Worm (Caenorhabditis elegans) whole organism, L4 larva: ENCODE measurements around the gene clec-64.

Experiments used
- F49E8.2 ChIP-seq: sonication (generic microtip); optimal IDR thresholded peaks from 2 replicates; lab custom pipeline; 2016; ENCODE audit warnings: missing compliant biosample characterization, mild to moderate bottlenecking, missing genetic modification characterization, borderline replicate concordance
- T20F7.1 ChIP-seq: fragments of 200-800 bp; sonication (Bioruptor generic); optimal IDR thresholded peaks from 2 replicates; lab custom pipeline; 2018; ENCODE audit warnings: mild to moderate bottlenecking, missing genetic modification characterization, missing compliant biosample characterization
- Y75B8A.6 ChIP-seq: fragments of 200-800 bp; sonication (Bioruptor generic); IDR thresholded peaks from 2 replicates; pipeline ENCODE4 v1.3.6; 2022; ENCODE audit warnings: missing genetic modification reagents, missing genetic modification characterization, missing compliant biosample characterization
- aha-1 ChIP-seq: fragments of 150-350 bp; peaks from one replicate; lab custom pipeline; 2014; ENCODE audit warnings: missing biosample characterization, missing genetic modification characterization
- aly-2 ChIP-seq: sonication (generic microtip); optimal IDR thresholded peaks from 2 replicates; lab custom pipeline; 2018; ENCODE audit warnings: missing biosample characterization, missing genetic modification characterization
- ceh-28 ChIP-seq: fragments of 150-350 bp; optimal IDR thresholded peaks from 2 replicates; lab custom pipeline; 2014; ENCODE audit warnings: missing biosample characterization, missing genetic modification reagents, missing genetic modification characterization
- daf-12 ChIP-seq: fragments of 150-350 bp; optimal IDR thresholded peaks from 2 replicates; lab custom pipeline; 2014; ENCODE audit warnings: missing biosample characterization, missing genetic modification reagents, missing genetic modification characterization
- daf-16 ChIP-seq, 3 experiments: sonication (generic microtip); optimal IDR thresholded peaks; 2 replicates each; lab custom pipeline; 2016 to 2017; ENCODE audit warnings: missing genetic modification characterization in 3 of 3, missing genetic modification reagents in 3 of 3, mild to moderate bottlenecking in 2 of 3, missing compliant biosample characterization in 2 of 3, missing biosample characterization in 1 of 3, moderate library complexity in 1 of 3
- daf-19 ChIP-seq: fragments of 200-800 bp; sonication (Bioruptor generic); conservative IDR thresholded peaks from 2 replicates; pipeline ENCODE4 v1.3.6; 2022; ENCODE audit warnings: missing genetic modification characterization, missing compliant biosample characterization
- dmd-6 ChIP-seq: fragments of 200-800 bp; sonication (Bioruptor generic); IDR thresholded peaks from 2 replicates; pipeline ENCODE4 v1.3.6; 2022; ENCODE audit warnings: missing genetic modification reagents, missing genetic modification characterization, missing compliant biosample characterization
- dmd-8 ChIP-seq: fragments of 200-800 bp; sonication (Bioruptor generic); IDR thresholded peaks from 2 replicates; pipeline ENCODE4 v1.3.6; 2022; ENCODE audit warnings: missing genetic modification characterization, missing compliant biosample characterization
- dve-1 ChIP-seq: sonication (generic microtip); optimal IDR thresholded peaks from 2 replicates; lab custom pipeline; 2017; ENCODE audit warnings: antibody characterized with exemption, mild to moderate bottlenecking, missing genetic modification characterization, missing compliant biosample characterization; ENCODE audit not compliant: insufficient read depth
- egl-43 ChIP-seq: fragments of 200-800 bp; sonication (Bioruptor generic); IDR thresholded peaks from 2 replicates; pipeline ENCODE4 v1.3.6; 2022; ENCODE audit warnings: missing genetic modification reagents, missing genetic modification characterization, missing compliant biosample characterization
- hlh-11 ChIP-seq: fragments of 200-800 bp; sonication (Bioruptor generic); optimal IDR thresholded peaks from 2 replicates; lab custom pipeline; 2018; ENCODE audit warnings: mild to moderate bottlenecking, missing genetic modification characterization, missing compliant biosample characterization
- hlh-30 ChIP-seq: sonication (generic microtip); optimal IDR thresholded peaks from 2 replicates; lab custom pipeline; 2017; ENCODE audit warnings: antibody characterized with exemption, mild to moderate bottlenecking, missing genetic modification characterization, missing compliant biosample characterization; ENCODE audit not compliant: insufficient read depth
- lin-15B ChIP-seq: fragments of 150-350 bp; sonication (generic microtip); optimal IDR thresholded peaks from 3 replicates; lab custom pipeline; 2014; ENCODE audit warnings: missing biosample characterization, missing genetic modification characterization
- lin-29 ChIP-seq: fragments of 200-800 bp; sonication (Bioruptor generic); IDR thresholded peaks from 2 replicates; pipeline ENCODE4 v1.3.6; 2022; ENCODE audit warnings: missing genetic modification reagents, missing genetic modification characterization, missing compliant biosample characterization
- madf-5 ChIP-seq, 2 experiments: fragments of 200-800 bp; sonication (Bioruptor generic); IDR thresholded peaks; 2 replicates each; pipeline ENCODE4 v1.3.6; 2022; ENCODE audit warnings: missing compliant biosample characterization in 2 of 2, missing genetic modification characterization in 2 of 2
- madf-9 ChIP-seq: fragments of 200-800 bp; sonication (Bioruptor generic); conservative IDR thresholded peaks from 2 replicates; pipeline ENCODE4 v1.3.6; 2022; ENCODE audit warnings: missing genetic modification reagents, missing genetic modification characterization, missing compliant biosample characterization
- mes-2 ChIP-seq: sonication (generic microtip); optimal IDR thresholded peaks from 2 replicates; lab custom pipeline; 2016; ENCODE audit warnings: missing genotype, mild to moderate bottlenecking, missing genetic modification characterization, missing compliant biosample characterization; ENCODE audit not compliant: poor library complexity, severe bottlenecking
- nhr-102 ChIP-seq: sonication (generic microtip); optimal IDR thresholded peaks from 2 replicates; lab custom pipeline; 2016; ENCODE audit warnings: mild to moderate bottlenecking, missing genetic modification characterization, moderate library complexity, missing compliant biosample characterization
- nhr-11 ChIP-seq: fragments of 150-350 bp; optimal IDR thresholded peaks from 2 replicates; lab custom pipeline; 2014; ENCODE audit warnings: missing biosample characterization, missing genetic modification characterization
- nhr-237 ChIP-seq: sonication (generic microtip); optimal IDR thresholded peaks from 2 replicates; lab custom pipeline; 2017; ENCODE audit warnings: missing biosample characterization, missing genetic modification characterization
- nhr-28 ChIP-seq: fragments of 150-350 bp; optimal IDR thresholded peaks from 2 replicates; lab custom pipeline; 2014; ENCODE audit warnings: missing biosample characterization, missing genetic modification characterization
- nhr-48 ChIP-seq: sonication (generic microtip); optimal IDR thresholded peaks from 2 replicates; lab custom pipeline; 2016; ENCODE audit warnings: mild to moderate bottlenecking, missing genetic modification characterization, missing compliant biosample characterization
- nhr-6 ChIP-seq: fragments of 150-350 bp; optimal IDR thresholded peaks from 2 replicates; lab custom pipeline; 2014; ENCODE audit warnings: missing biosample characterization, missing genetic modification characterization
- nhr-77 ChIP-seq: fragments of 150-350 bp; optimal IDR thresholded peaks from 2 replicates; lab custom pipeline; 2014; ENCODE audit warnings: missing biosample characterization, missing genetic modification characterization
- php-3 ChIP-seq: fragments of 200-800 bp; sonication (Bioruptor generic); IDR thresholded peaks from 2 replicates; pipeline ENCODE4 v1.3.6; 2022; ENCODE audit warnings: missing genetic modification reagents, missing genetic modification characterization, missing compliant biosample characterization
- pqm-1 ChIP-seq: sonication (generic microtip); optimal IDR thresholded peaks from 2 replicates; lab custom pipeline; 2017; ENCODE audit warnings: missing biosample characterization, missing genetic modification characterization
- set-16 ChIP-seq: fragments of 200-800 bp; sonication (Bioruptor generic); IDR thresholded peaks from 2 replicates; pipeline ENCODE4 v1.3.6; 2022; ENCODE audit warnings: missing genetic modification reagents, missing genetic modification characterization, missing compliant biosample characterization
- zag-1 ChIP-seq: fragments of 150-350 bp; optimal IDR thresholded peaks from 2 replicates; lab custom pipeline; 2014; ENCODE audit warnings: missing biosample characterization, missing genetic modification characterization
- zfp-3 ChIP-seq: fragments of 200-800 bp; sonication (Bioruptor generic); conservative IDR thresholded peaks from 2 replicates; pipeline ENCODE4 v1.3.6; 2022; ENCODE audit warnings: missing genetic modification reagents, missing genetic modification characterization, missing compliant biosample characterization
- ztf-7 ChIP-seq: fragments of 150-350 bp; optimal IDR thresholded peaks from 2 replicates; lab custom pipeline; 2014; ENCODE audit warnings: missing biosample characterization, missing genetic modification characterization

Gene clec-64

DNA sequence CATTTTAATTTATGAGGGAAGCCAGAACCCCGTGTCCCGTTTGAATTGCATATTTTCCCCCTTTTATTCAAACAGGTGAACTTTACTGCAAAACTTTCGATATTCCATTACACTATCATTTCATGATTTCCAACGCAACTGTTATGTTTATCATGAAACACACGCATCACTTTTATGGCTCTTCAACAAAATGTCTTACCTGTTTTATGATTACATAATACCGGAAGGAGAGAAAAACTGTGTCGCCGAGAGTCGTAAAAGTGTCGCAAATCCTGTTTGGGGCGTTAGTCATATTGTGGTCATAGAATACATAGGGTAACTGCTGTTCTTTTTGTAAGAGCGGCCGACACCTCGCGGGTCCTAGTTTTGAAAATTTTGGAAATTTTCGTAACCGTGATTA is 5.6 kb upstream of the clec-64 start:
- TF ChIP-seq pqm-1 (tag; lab: Kevin White, UChicago) (peak; percentile 74), zag-1 (tag; lab: Kevin White, UChicago) (no peak), php-3 (GFP tag; lab: Robert Waterston, UW) (peak; percentile 88), nhr-102 (tag; lab: Kevin White, UChicago) (peak; percentile 56), daf-16 (GFP tag; optimal IDR thresholded peaks at IDR 0.05; lab: Kevin White, UChicago) (no peak), daf-16 (tag; optimal IDR thresholded peaks at IDR 0.05; lab: Kevin White, UChicago) (peak; percentile 88), zfp-3 (GFP tag; lab: Robert Waterston, UW) (no peak), hlh-11 (tag; lab: Kevin White, UChicago) (peak; percentile 27), nhr-28 (tag; lab: Kevin White, UChicago) (peak; percentile 74), dmd-6 (GFP tag; lab: Robert Waterston, UW) (peak; percentile 26; the same call in 1 of the 2 replicates)

DNA sequence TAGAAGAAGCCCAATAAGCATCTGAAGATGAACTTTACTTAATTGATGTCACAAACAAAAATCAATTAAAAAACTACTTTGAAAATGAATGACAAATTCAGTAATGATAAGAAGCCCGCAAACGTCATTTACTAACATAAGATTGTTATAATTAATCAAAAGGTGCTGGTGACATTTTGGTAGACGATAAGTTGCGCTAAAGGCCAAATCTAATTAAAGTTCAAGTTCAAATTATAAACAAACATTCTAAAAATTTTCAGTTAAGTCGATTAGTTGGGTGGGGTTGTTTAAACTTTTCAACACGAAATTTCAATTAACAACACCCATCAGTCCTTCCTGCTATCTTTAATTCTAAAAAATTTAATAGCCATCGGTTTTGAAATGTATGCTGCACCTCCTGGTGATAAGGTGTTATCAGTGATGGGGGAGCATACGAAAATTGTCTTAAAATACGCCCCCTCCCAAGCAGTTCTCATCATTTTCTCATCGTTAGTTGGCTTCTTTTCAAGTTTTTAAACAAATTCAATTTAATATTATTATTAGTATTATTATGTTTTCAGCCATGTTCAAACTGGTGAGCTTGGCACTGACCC is 2.9 kb upstream of the clec-64 start, which contains the start of the genes clec-62 and clec-63:
Gene clec-62 (minus strand): TSS at position 51 of the 593 bp plus-strand sequence.
Gene clec-63 (plus strand): TSS at position 561 of the 593 bp plus-strand sequence.
- TF ChIP-seq nhr-28 (tag; lab: Kevin White, UChicago), result peak; percentile 73
- no peak for TF ChIP-seq aly-2
- peak; percentile 41 for TF ChIP-seq hlh-11 (tag; lab: Kevin White, UChicago)
- TF ChIP-seq nhr-48 (tag; lab: Kevin White, UChicago), result no peak
- TF ChIP-seq dve-1 (tag; lab: Kevin White, UChicago), result peak; percentile 64
- peak; percentile 61 for TF ChIP-seq dmd-6 (GFP tag; lab: Robert Waterston, UW)
- no peak for TF ChIP-seq Y75B8A.6 (GFP tag; lab: Robert Waterston, UW)
- TF ChIP-seq pqm-1 (tag; lab: Kevin White, UChicago), result peak; percentile 95
- TF ChIP-seq php-3 (GFP tag; lab: Robert Waterston, UW), result peak; percentile 56
- no peak for TF ChIP-seq lin-29 (GFP tag; lab: Robert Waterston, UW)
- TF ChIP-seq daf-16 (GFP tag; optimal IDR thresholded peaks at IDR 0.05; lab: Kevin White, UChicago), result no peak
- TF ChIP-seq daf-16 (tag; optimal IDR thresholded peaks at IDR 0.05; lab: Kevin White, UChicago), result peak; percentile 69
- no peak for TF ChIP-seq nhr-6
- TF ChIP-seq, all 104 proteins: peak for 7

DNA sequence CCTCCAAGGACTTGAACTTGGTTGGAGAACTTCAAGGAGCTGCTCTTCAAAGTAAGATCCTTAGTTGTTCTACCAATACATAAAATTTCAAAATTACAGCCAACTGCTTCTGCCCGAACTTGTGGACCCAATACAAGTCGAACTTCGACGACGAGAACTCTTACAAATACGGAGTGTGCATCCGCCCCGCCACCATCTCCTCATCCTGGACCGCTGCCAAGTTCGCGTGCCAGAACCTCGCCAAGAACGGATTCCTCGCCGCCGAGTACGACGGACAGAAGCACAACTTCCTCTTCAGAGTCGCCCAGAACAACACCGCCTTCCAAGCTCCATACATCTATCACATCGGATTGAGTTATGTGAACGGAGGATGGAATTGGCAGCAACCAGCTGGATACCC is 1.4 kb upstream of the clec-64 start:
- TF ChIP-seq madf-5 (GFP tag; IDR thresholded peaks at IDR 0.05; lab: Robert Waterston, UW), result no peak
- TF ChIP-seq set-16 (GFP tag; lab: Robert Waterston, UW), result peak; percentile 56
- no peak for TF ChIP-seq daf-12
- no peak for TF ChIP-seq hlh-30
- no peak for TF ChIP-seq lin-15B (tag; lab: Kevin White, UChicago)
- no peak for TF ChIP-seq nhr-11 (tag; lab: Kevin White, UChicago)

DNA sequence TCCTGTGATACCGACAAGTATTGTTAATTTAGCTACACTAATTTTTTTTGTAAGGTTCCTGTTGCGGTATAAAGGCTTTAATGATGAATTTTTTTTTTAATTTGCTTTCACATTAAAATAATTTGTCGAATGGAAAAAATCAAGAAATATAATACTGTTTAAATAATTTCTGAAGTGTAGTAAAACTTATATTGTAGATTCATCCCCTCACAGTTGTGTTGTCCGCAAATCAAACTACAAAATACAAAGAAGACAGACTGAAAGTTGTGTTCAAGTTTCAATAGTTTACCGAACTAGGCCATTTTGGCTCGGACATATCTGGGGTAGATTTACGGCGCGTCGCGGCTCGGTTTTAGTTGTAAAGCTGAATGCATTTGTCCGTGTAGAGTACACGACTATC is 681 bp upstream of the clec-64 start:
- TF ChIP-seq mes-2 (tag; lab: Kevin White, UChicago), result peak; percentile 2
- TF ChIP-seq madf-9 (GFP tag; lab: Robert Waterston, UW), result no peak
- no peak for TF ChIP-seq nhr-237 (tag; lab: Kevin White, UChicago)
- TF ChIP-seq madf-5 (GFP tag; IDR thresholded peaks at IDR 0.05; lab: Robert Waterston, UW), result no peak
- no peak for TF ChIP-seq T20F7.1
- TF ChIP-seq nhr-102 (tag; lab: Kevin White, UChicago), result no peak
- TF ChIP-seq aha-1 (tag; lab: Kevin White, UChicago), result peak; percentile 93
- TF ChIP-seq ceh-28 (tag; lab: Kevin White, UChicago), result no peak
- TF ChIP-seq daf-19 (GFP tag; lab: Robert Waterston, UW), result no peak
- no peak for TF ChIP-seq ztf-7 (tag; lab: Kevin White, UChicago)
- peak; percentile 42 for TF ChIP-seq nhr-77 (tag; lab: Kevin White, UChicago)

DNA sequence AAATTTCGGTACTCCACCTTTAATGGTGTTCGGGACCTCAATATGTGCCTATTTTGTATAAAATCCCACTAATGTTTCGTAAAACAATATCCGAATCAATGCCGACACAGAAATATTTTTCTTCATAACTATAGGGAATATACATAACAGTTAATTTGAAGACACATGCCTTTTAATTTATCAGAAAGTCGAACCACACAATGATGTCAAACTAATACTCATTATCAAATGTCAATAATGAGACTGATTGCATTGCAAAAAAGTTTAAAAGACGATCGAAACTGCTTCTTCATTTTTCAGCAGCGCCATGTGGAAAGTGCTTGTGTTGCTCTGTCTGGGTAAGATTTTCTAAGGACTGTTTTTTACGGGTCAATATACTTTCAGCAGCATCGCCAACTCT is 3.0 kb downstream of the clec-64 start, which contains the start of gene clec-65:
Gene clec-65 (plus strand): TSS at position 301 of the 400 bp plus-strand sequence.
- TF ChIP-seq hlh-11 (tag; lab: Kevin White, UChicago) (peak; percentile 2), pqm-1 (tag; lab: Kevin White, UChicago) (peak; percentile 47), mes-2 (tag; lab: Kevin White, UChicago) (no peak), nhr-28 (tag; lab: Kevin White, UChicago) (peak; percentile 39), dmd-6 (GFP tag; lab: Robert Waterston, UW) (peak; percentile 12; the same call in 1 of the 2 replicates), dmd-8 (GFP tag; lab: Robert Waterston, UW) (no peak), egl-43 (GFP tag; lab: Robert Waterston, UW) (no peak), F49E8.2 (tag; lab: Kevin White, UChicago) (no peak)
